Fruit fly (Drosophila melanogaster) whole organism, adult: Measurements from ENCODE around the gene CG4119.

Experiments used
- CG11617 ChIP-seq: fragments of 200-800 bp; sonication (Bioruptor generic); optimal IDR thresholded peaks from 2 replicates; lab custom pipeline; 2017; ENCODE audit warnings: mild to moderate bottlenecking, missing biosample characterization, missing genetic modification reagents, missing genetic modification characterization
- CG12768 ChIP-seq: fragments of 200-800 bp; sonication (Bioruptor generic); optimal IDR thresholded peaks from 2 replicates; lab custom pipeline; 2017; ENCODE audit warnings: missing biosample characterization, missing genetic modification characterization, mild to moderate bottlenecking, moderate library complexity, missing genetic modification reagents
- CG14711 ChIP-seq: fragments of 200-800 bp; sonication (Bioruptor generic); optimal IDR thresholded peaks from 2 replicates; lab custom pipeline; 2018; ENCODE audit warnings: missing biosample characterization, mild to moderate bottlenecking, missing genetic modification characterization, moderate library complexity
- CG1620 ChIP-seq: fragments of 200-800 bp; sonication (Bioruptor generic); optimal IDR thresholded peaks from 2 replicates; lab custom pipeline; 2016; ENCODE audit warnings: missing biosample characterization, missing genetic modification characterization
- CG33017 ChIP-seq: fragments of 200-800 bp; sonication (Bioruptor generic); optimal IDR thresholded peaks from 2 replicates; lab custom pipeline; 2018; ENCODE audit warnings: missing biosample characterization, mild to moderate bottlenecking, missing genetic modification characterization, moderate library complexity
- CG5204 ChIP-seq: fragments of 200-800 bp; sonication (Bioruptor generic); optimal IDR thresholded peaks from 2 replicates; lab custom pipeline; 2016; ENCODE audit warnings: missing biosample characterization, missing genetic modification characterization
- CG7045 ChIP-seq: fragments of 200-800 bp; sonication (Bioruptor generic); optimal IDR thresholded peaks from 2 replicates; lab custom pipeline; 2017; ENCODE audit warnings: missing biosample characterization, mild to moderate bottlenecking, missing genetic modification characterization
- CG7101 ChIP-seq: fragments of 200-800 bp; sonication (Bioruptor generic); optimal IDR thresholded peaks from 2 replicates; lab custom pipeline; 2018; ENCODE audit warnings: missing biosample characterization, mild to moderate bottlenecking, missing genetic modification characterization, moderate library complexity
- Clk ChIP-seq: fragments of 200-800 bp; sonication (Bioruptor generic); optimal IDR thresholded peaks from 2 replicates; lab custom pipeline; 2017; ENCODE audit warnings: missing biosample characterization, missing genetic modification characterization
- Crg-1 ChIP-seq: fragments of 200-800 bp; sonication (Bioruptor generic); optimal IDR thresholded peaks from 2 replicates; lab custom pipeline; 2016; ENCODE audit warnings: missing biosample characterization, missing genetic modification characterization
- Hr96 ChIP-seq: fragments of 200-800 bp; sonication (Bioruptor generic); optimal IDR thresholded peaks from 2 replicates; lab custom pipeline; 2016; ENCODE audit warnings: missing biosample characterization, missing genetic modification characterization
- Mnt ChIP-seq: fragments of 200-800 bp; sonication (Bioruptor generic); optimal IDR thresholded peaks from 2 replicates; lab custom pipeline; 2016; ENCODE audit warnings: missing biosample characterization, mild to moderate bottlenecking, missing genetic modification characterization
- bab1 ChIP-seq: fragments of 200-800 bp; sonication (Bioruptor generic); optimal IDR thresholded peaks from 3 replicates; lab custom pipeline; 2019; ENCODE audit warnings: missing biosample characterization, mild to moderate bottlenecking, missing genetic modification characterization, moderate library complexity
- cic ChIP-seq: fragments of 200-800 bp; sonication (Bioruptor generic); optimal IDR thresholded peaks from 2 replicates; lab custom pipeline; 2017; ENCODE audit warnings: missing biosample characterization, mild to moderate bottlenecking, missing genetic modification characterization, moderate library complexity
- cnc ChIP-seq, 2 experiments: fragments of >200 bp; optimal IDR thresholded peaks; 2 replicates each; lab custom pipeline; 2017
- kay ChIP-seq: fragments of 200-800 bp; sonication (Bioruptor generic); peaks from one replicate; lab custom pipeline; 2016; ENCODE audit warnings: missing biosample characterization, missing genetic modification characterization, borderline replicate concordance
- ovo ChIP-seq: fragments of 200-800 bp; sonication (Bioruptor generic); optimal IDR thresholded peaks from 2 replicates; lab custom pipeline; 2016; ENCODE audit warnings: missing biosample characterization, missing genetic modification characterization
- pad ChIP-seq: fragments of 200-800 bp; sonication (Bioruptor generic); optimal IDR thresholded peaks from 3 replicates; lab custom pipeline; 2017; ENCODE audit warnings: missing biosample characterization, missing genetic modification characterization, mild to moderate bottlenecking, moderate library complexity, missing genetic modification reagents
- tj ChIP-seq: fragments of 200-800 bp; sonication (Bioruptor generic); optimal IDR thresholded peaks from 3 replicates; lab custom pipeline; 2017; ENCODE audit warnings: missing biosample characterization, mild to moderate bottlenecking, missing genetic modification characterization, moderate library complexity
- toe ChIP-seq: fragments of 200-800 bp; sonication (Bioruptor generic); optimal IDR thresholded peaks from 2 replicates; lab custom pipeline; 2016; ENCODE audit warnings: missing biosample characterization, missing genetic modification characterization

CG4119 gene

DNA sequence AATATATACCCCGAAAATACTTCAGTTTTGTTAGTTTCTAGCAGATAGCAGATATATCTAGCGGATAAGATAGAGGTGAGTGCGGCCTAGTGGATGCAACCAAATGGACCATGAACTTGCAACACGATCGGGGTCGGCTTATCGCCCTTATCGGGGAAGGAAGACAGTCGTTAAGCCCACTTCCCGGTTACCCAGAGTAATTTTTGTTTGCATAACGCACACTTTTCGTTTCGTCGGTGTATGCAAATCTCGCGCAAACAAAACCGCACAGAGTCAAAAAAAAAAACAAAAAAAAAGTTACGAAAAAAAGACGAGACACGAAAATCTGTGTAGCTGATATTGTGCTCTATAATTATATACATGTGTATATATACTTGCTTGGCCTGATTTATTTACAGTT is 47.1 kb downstream of the CG4119 start:
- TF ChIP-seq CG7045 (GFP tag; lab: Kevin White, UChicago) (no peak), cnc (optimal IDR thresholded peaks at IDR 0.05; lab: Kevin White, UChicago) (no peak), Hr96 (no peak), CG5204 (GFP tag; lab: Kevin White, UChicago) (no peak), Crg-1 (no peak), toe (no peak), CG33017 (tag; lab: Kevin White, UChicago) (no peak), pad (GFP tag; lab: Kevin White, UChicago) (no peak), CG12768 (no peak), CG11617 (GFP tag; lab: Kevin White, UChicago) (no peak), kay (GFP tag; lab: Kevin White, UChicago) (no peak), ovo (GFP tag; lab: Kevin White, UChicago) (no peak)

DNA sequence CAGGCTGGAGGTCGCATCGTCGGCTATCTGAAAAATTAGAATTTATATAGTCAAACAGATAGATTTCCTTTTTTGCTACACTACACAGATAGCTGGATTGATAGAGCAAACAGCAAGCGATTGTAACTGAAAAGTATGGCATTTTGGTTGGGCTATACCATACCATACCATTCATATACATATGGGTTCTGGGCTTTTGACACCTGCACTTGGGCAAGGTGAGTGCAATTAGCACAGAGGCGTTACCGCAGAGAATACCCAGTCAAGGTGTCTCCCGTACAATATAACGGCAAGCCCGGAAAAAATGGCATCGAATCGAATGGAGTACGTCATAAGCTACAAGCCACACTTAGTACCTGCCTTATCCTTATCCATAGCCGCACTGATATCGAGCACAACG is 48.9 kb downstream of the CG4119 start:
- TF ChIP-seq CG14711 (tag; lab: Kevin White, UChicago), result no peak
- no peak for TF ChIP-seq cic (GFP tag; lab: Kevin White, UChicago)
- no peak for TF ChIP-seq Crg-1
- TF ChIP-seq CG11617 (GFP tag; lab: Kevin White, UChicago), result no peak
- no peak for TF ChIP-seq Hr96
- TF ChIP-seq CG7101 (tag; lab: Kevin White, UChicago), result no peak
- no peak for TF ChIP-seq Clk (GFP tag; lab: Kevin White, UChicago)
- no peak for TF ChIP-seq CG5204 (GFP tag; lab: Kevin White, UChicago)
- no peak for TF ChIP-seq Mnt (GFP tag; lab: Kevin White, UChicago)
- no peak for TF ChIP-seq cnc (optimal IDR thresholded peaks at IDR 0.05; lab: Kevin White, UChicago)
- TF ChIP-seq toe, result no peak
- TF ChIP-seq ovo (GFP tag; lab: Kevin White, UChicago), result no peak

DNA sequence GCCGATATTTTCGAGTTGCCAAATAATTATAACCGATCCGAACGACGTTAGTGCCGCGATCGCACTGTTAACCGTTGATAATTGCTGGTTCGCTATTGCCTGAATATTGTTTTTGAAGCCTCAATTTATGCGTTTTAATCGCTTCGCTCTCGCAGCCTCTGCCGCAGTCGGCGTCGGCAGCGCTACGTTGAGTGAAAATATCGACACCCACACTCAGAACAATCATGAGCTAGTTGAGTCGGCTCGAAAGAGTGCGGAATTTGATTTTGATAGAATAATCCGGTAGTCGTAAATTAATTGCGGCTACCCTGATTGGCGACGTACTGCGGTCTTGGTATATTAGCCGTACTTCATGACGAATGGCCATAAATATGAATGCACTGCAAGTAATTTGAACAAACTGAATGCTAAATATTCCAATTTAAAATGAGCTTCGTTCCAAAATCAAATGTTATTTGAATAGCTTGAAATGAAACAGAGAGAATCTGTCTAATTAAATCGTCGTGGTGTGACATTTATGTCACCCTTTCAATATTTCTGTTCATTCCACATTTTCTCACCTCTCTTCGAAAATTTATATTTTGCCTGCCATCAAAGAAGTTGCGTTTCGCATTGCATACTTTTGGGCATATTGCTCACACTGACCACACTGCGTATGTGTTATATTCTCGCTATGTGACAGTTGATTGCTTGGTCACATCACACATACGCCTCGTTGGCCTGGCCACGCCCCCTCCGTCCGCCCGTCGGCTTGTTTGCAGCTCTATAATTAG is 49.8 kb downstream of the CG4119 start:
- TF ChIP-seq CG7101 (tag; lab: Kevin White, UChicago) (peak; percentile 12), ovo (GFP tag; lab: Kevin White, UChicago) (peak; percentile 23), CG12768 (no peak), CG33017 (tag; lab: Kevin White, UChicago) (peak; percentile 23), CG11617 (GFP tag; lab: Kevin White, UChicago) (peak; percentile 47), cic (GFP tag; lab: Kevin White, UChicago) (no peak)

DNA sequence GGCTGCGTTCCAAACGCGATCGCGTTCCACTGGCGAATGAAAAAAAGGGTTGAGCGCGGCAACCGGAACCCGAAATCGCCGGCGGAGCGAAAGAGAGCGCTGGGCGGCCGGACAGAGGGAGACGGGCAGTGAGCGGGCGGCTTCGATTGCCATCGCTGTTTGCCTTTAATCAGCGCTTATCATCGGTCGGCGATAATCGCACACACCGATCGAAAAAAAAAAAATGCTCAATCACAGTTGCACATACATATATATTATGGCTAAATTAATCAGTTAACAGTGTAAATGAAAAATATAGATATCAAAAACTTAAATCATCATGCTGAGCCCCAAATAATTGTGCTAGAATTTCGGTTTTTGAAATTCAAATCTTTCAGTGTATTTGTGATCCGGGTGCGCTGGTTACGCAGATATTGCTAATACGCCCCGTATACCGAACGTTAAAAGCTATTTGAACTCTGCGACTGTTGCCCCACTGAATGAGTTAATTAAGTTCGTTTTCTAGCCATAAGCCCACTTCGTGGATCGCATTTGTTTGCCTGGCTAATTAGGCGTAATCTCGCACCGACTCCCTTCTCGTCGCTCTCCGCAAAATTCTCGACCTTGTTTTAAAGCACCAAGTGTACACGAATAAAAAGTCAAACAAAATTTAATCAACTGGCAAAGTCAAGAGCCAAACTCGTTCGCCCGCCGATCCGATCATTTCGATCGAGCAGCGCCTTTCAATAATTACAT is 52.1 kb downstream of the CG4119 start, which contains the start of gene CG33080:
TSS of gene CG33080 (minus strand) at position 38 of the 735 bp plus-strand sequence.
- TF ChIP-seq CG14711 (tag; lab: Kevin White, UChicago) (peak; percentile 2), CG12768 (no peak), CG7101 (tag; lab: Kevin White, UChicago) (peak; percentile 3)

DNA sequence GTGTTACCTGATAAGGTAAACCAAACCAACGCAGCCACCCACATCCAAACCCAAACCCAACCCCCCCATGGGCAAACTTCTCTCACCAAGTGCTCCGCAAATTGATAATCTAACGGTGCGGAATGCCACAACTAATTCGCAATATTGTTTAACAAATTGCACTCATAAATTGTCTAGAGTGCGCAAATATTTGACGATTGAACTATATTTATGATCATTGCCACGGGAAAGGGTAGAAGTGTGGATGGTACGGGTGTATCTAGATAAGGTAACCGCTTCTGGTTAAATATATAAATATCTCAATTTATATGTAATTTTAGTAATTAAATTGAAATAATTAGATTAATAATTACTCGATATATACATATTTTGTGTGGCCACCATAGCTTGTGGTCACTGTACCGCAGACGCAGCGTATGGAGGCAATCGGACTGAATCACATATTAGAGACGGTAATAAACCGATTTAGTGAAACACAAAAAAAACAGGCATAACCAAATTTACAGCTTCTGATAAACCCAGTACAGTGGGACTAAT is 52.7 kb downstream of the CG4119 start:
- TF ChIP-seq Clk (GFP tag; lab: Kevin White, UChicago) (peak; percentile 70), ovo (GFP tag; lab: Kevin White, UChicago) (peak; percentile 68), CG14711 (tag; lab: Kevin White, UChicago) (peak; percentile 89), cnc (optimal IDR thresholded peaks at IDR 0.05; lab: Kevin White, UChicago) (no peak), tj (peak; percentile 62), CG1620 (GFP tag; lab: Kevin White, UChicago) (peak; percentile 8), CG11617 (GFP tag; lab: Kevin White, UChicago) (peak; percentile 87), pad (GFP tag; lab: Kevin White, UChicago) (peak; percentile 77), CG33017 (tag; lab: Kevin White, UChicago) (peak; percentile 90), bab1 (GFP tag; lab: Kevin White, UChicago) (peak; percentile 25), cic (GFP tag; lab: Kevin White, UChicago) (peak; percentile 10), toe (peak; percentile 52), Crg-1 (peak; percentile 41), Hr96 (peak; percentile 45), CG12768 (peak; percentile 91), kay (GFP tag; lab: Kevin White, UChicago) (peak; percentile 64), Mnt (GFP tag; lab: Kevin White, UChicago) (peak; percentile 69), CG7045 (GFP tag; lab: Kevin White, UChicago) (peak; percentile 84), CG5204 (GFP tag; lab: Kevin White, UChicago) (peak; percentile 59), CG7101 (tag; lab: Kevin White, UChicago) (peak; percentile 95)
